Worm (Caenorhabditis elegans) whole organism, L4/young adult: ENCODE results near the gene tig-3.

Source experiments
- W03F9.2 ChIP-seq: fragments of 150-350 bp; optimal IDR thresholded peaks from 2 replicates; lab custom pipeline; 2014; ENCODE audit warnings: missing biosample characterization, missing genetic modification characterization
- him-1 ChIP-seq: sonication (generic microtip); optimal IDR thresholded peaks from 2 replicates; lab custom pipeline; 2016; ENCODE audit warnings: missing genotype, missing genetic modification reagents, missing genetic modification characterization, missing compliant biosample characterization

DNA sequence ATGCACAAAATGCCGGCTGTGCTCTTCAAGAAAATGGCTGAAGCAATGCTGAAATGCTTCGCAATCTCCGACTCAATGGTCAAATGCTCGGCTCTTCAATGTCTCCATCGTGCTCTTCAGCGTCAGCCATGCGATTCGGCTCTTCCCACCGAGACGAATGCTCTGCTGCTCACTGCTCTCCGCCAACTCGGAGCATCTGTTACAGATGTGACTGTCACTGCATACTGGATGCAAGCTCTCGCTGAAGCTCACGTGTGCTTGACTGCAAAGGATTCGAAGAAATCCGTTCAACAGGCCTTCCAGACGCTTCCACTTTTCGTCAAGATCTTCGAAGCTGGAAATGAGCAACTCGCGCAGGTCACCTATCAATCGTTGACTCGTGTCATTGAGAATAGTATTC lies 14.4 kb downstream of the tig-3 start:
- TF ChIP-seq him-1 (tag; lab: Kevin White, UChicago) (no peak), W03F9.2 (tag; lab: Kevin White, UChicago) (no peak)
